Worm (Caenorhabditis elegans) whole organism, L4 larva: ENCODE measurements around the gene tbc-14.

ENCODE experiments used
- F49E8.2 ChIP-seq: sonication (generic microtip); optimal IDR thresholded peaks from 2 replicates; lab custom pipeline; 2016; ENCODE audit warnings: missing compliant biosample characterization, mild to moderate bottlenecking, missing genetic modification characterization, borderline replicate concordance
- Y105C5A.15 ChIP-seq: fragments of 200-800 bp; sonication (Bioruptor generic); IDR thresholded peaks from 2 replicates; pipeline ENCODE4 v1.3.6; 2022; ENCODE audit warnings: missing genetic modification characterization, missing compliant biosample characterization
- Y5F2A.4 ChIP-seq: fragments of 200-800 bp; sonication (Bioruptor generic); optimal IDR thresholded peaks from 2 replicates; lab custom pipeline; 2018; ENCODE audit warnings: mild to moderate bottlenecking, missing genetic modification characterization, missing compliant biosample characterization
- aha-1 ChIP-seq: fragments of 150-350 bp; peaks from one replicate; lab custom pipeline; 2014; ENCODE audit warnings: missing biosample characterization, missing genetic modification characterization
- ama-1 ChIP-seq: fragments of 150-350 bp; optimal IDR thresholded peaks from 2 replicates; lab custom pipeline; 2014; ENCODE audit warnings: inconsistent platforms, mixed read lengths
- ceh-28 ChIP-seq: fragments of 150-350 bp; optimal IDR thresholded peaks from 2 replicates; lab custom pipeline; 2014; ENCODE audit warnings: missing biosample characterization, missing genetic modification reagents, missing genetic modification characterization
- ceh-62 ChIP-seq: sonication (generic microtip); optimal IDR thresholded peaks from 2 replicates; lab custom pipeline; 2017; ENCODE audit warnings: missing biosample characterization, missing genetic modification characterization
- cey-2 ChIP-seq: sonication (generic microtip); optimal IDR thresholded peaks from 3 replicates; lab custom pipeline; 2017; ENCODE audit warnings: missing genetic modification characterization, mild to moderate bottlenecking, missing compliant biosample characterization, antibody characterized with exemption, borderline replicate concordance; ENCODE audit not compliant: insufficient read depth
- daf-12 ChIP-seq: fragments of 150-350 bp; optimal IDR thresholded peaks from 2 replicates; lab custom pipeline; 2014; ENCODE audit warnings: missing biosample characterization, missing genetic modification reagents, missing genetic modification characterization
- daf-16 ChIP-seq, 3 experiments: sonication (generic microtip); optimal IDR thresholded peaks; 2 replicates each; lab custom pipeline; 2016 to 2017; ENCODE audit warnings: missing genetic modification characterization in 3 of 3, missing genetic modification reagents in 3 of 3, mild to moderate bottlenecking in 2 of 3, missing compliant biosample characterization in 2 of 3, missing biosample characterization in 1 of 3, moderate library complexity in 1 of 3
- dpl-1 ChIP-seq: fragments of 150-350 bp; optimal IDR thresholded peaks from 2 replicates; lab custom pipeline; 2014; ENCODE audit warnings: missing biosample characterization, missing genetic modification reagents, missing genetic modification characterization
- fos-1 ChIP-seq: fragments of 150-350 bp; optimal IDR thresholded peaks from 2 replicates; lab custom pipeline; 2014; ENCODE audit warnings: missing biosample characterization, missing genetic modification characterization
- gei-8 ChIP-seq: fragments of 200-800 bp; sonication (Bioruptor generic); optimal IDR thresholded peaks from 2 replicates; lab custom pipeline; 2018; ENCODE audit warnings: mild to moderate bottlenecking, missing genetic modification characterization, missing compliant biosample characterization
- hif-1 ChIP-seq, 2 experiments: sonication (generic microtip); optimal IDR thresholded peaks; 2 replicates each; lab custom pipeline; 2016 to 2017; ENCODE audit warnings: missing compliant biosample characterization in 2 of 2, missing genetic modification characterization in 2 of 2, missing genetic modification reagents in 2 of 2, missing genotype in 2 of 2, mild to moderate bottlenecking in 1 of 2
- hlh-30 ChIP-seq: sonication (generic microtip); optimal IDR thresholded peaks from 2 replicates; lab custom pipeline; 2017; ENCODE audit warnings: antibody characterized with exemption, mild to moderate bottlenecking, missing genetic modification characterization, missing compliant biosample characterization; ENCODE audit not compliant: insufficient read depth
- lin-15B ChIP-seq: fragments of 150-350 bp; sonication (generic microtip); optimal IDR thresholded peaks from 3 replicates; lab custom pipeline; 2014; ENCODE audit warnings: missing biosample characterization, missing genetic modification characterization
- lir-3 ChIP-seq: sonication (generic microtip); optimal IDR thresholded peaks from 2 replicates; lab custom pipeline; 2016; ENCODE audit warnings: mild to moderate bottlenecking, missing genetic modification characterization, missing compliant biosample characterization
- mep-1 ChIP-seq: fragments of 150-350 bp; sonication (generic microtip); optimal IDR thresholded peaks from 3 replicates; lab custom pipeline; 2014; ENCODE audit warnings: missing biosample characterization, missing genetic modification characterization
- mxl-2 ChIP-seq: fragments of 200-800 bp; sonication (Bioruptor generic); conservative IDR thresholded peaks from 2 replicates; pipeline ENCODE4 v1.3.6; 2022; ENCODE audit warnings: missing genetic modification reagents, missing genetic modification characterization, missing compliant biosample characterization
- mxl-3 ChIP-seq: fragments of 200-800 bp; sonication (Bioruptor generic); optimal IDR thresholded peaks from 2 replicates; lab custom pipeline; 2018; ENCODE audit warnings: mild to moderate bottlenecking, missing genetic modification characterization, missing compliant biosample characterization
- nhr-25 ChIP-seq: sonication (generic microtip); optimal IDR thresholded peaks from 2 replicates; lab custom pipeline; 2017; ENCODE audit warnings: missing genetic modification characterization, mild to moderate bottlenecking, missing compliant biosample characterization, antibody characterized with exemption, moderate library complexity, borderline replicate concordance; ENCODE audit not compliant: insufficient read depth
- nhr-77 ChIP-seq: fragments of 150-350 bp; optimal IDR thresholded peaks from 2 replicates; lab custom pipeline; 2014; ENCODE audit warnings: missing biosample characterization, missing genetic modification characterization
- pha-4 ChIP-seq, 2 experiments: fragments of 150-350 bp in 1 of 2; fragments of 200-800 bp in 1 of 2; sonication (Bioruptor generic) in 1 of 2; IDR thresholded peaks in 1 of 2; optimal IDR thresholded peaks in 1 of 2; 2 replicates each; pipeline versions ENCODE4 v1.3.6 to Lab custom; 2014 to 2022; ENCODE audit warnings: missing genetic modification characterization in 2 of 2, missing genetic modification reagents in 2 of 2, missing biosample characterization in 1 of 2, missing compliant biosample characterization in 1 of 2
- pqm-1 ChIP-seq: sonication (generic microtip); optimal IDR thresholded peaks from 2 replicates; lab custom pipeline; 2017; ENCODE audit warnings: missing biosample characterization, missing genetic modification characterization
- set-16 ChIP-seq: fragments of 200-800 bp; sonication (Bioruptor generic); IDR thresholded peaks from 2 replicates; pipeline ENCODE4 v1.3.6; 2022; ENCODE audit warnings: missing genetic modification reagents, missing genetic modification characterization, missing compliant biosample characterization
- spr-3 ChIP-seq: fragments of 200-800 bp; sonication (Bioruptor generic); optimal IDR thresholded peaks from 2 replicates; lab custom pipeline; 2018; ENCODE audit warnings: mild to moderate bottlenecking, missing genetic modification characterization, missing compliant biosample characterization
- unc-130 ChIP-seq: sonication (generic microtip); optimal IDR thresholded peaks from 2 replicates; lab custom pipeline; 2016; ENCODE audit warnings: missing genetic modification reagents, missing genetic modification characterization, missing compliant biosample characterization
- ztf-11 ChIP-seq: fragments of 150-350 bp; optimal IDR thresholded peaks from 2 replicates; lab custom pipeline; 2014; ENCODE audit warnings: missing biosample characterization, missing genetic modification characterization

tbc-14 gene

DNA sequence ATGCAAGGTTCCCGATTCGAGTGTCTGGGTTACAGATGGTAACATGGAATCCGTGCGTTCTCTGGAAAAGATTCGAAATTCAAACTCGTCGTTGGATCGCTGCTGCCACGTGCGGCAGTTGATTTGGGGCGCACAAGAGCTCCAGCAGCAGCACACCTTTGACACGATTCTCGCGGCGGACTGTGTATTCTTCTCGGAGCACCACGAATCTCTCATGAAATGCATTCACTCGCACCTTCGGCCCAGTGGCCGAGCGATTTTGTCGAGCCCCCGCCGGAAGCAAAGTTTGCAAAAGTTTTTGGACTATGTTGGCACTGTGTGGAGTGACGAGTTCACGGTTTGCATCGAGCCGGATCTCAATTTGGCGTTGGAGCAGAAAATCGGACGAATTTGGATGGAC is 30.8 kb downstream of the tbc-14 start:
- TF ChIP-seq lin-15B (tag; lab: Kevin White, UChicago) (no peak), set-16 (GFP tag; lab: Robert Waterston, UW) (peak; percentile 55; the same call in 1 of the 2 replicates)
- TF ChIP-seq, all 104 proteins: peak for 1

DNA sequence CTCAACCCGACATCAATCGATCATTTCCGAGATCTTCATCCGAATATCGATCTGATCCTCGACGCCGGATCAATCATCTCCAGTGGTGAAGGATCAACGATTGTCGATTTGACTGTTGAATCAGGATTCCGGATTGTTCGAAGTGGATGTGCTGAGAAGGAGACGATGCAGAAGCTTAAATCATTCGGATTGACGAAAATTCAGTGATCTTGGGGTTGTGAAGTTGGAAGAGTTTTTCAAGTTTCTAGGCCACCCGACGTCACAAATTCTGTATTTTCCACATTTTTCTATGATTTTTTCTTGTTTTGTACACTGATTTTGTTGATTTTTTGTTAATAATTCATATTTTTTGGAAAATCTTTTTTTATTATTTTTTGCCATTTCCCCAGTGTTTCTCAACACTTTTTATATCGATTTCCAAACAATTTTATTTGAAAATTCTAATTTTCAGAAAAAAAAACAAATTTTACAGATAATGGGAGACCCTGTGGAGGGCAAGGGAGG is 32.8 kb downstream of the tbc-14 start, which contains the start of gene Y48E1C.1:
Gene Y48E1C.1 (plus strand): TSS at position 454 of the 504 bp plus-strand sequence.
- no peak for TF ChIP-seq gei-8 (GFP tag; lab: Kevin White, UChicago)
- TF ChIP-seq pha-4 (GFP tag; IDR thresholded peaks at IDR 0.05; lab: Robert Waterston, UW): no peak
- TF ChIP-seq pha-4 (tag; optimal IDR thresholded peaks at IDR 0.05; lab: Kevin White, UChicago): no peak
- no peak for TF ChIP-seq ztf-11 (tag; lab: Kevin White, UChicago)
- no peak for TF ChIP-seq mxl-2 (GFP tag; lab: Robert Waterston, UW)
- peak; percentile 92 for TF ChIP-seq aha-1 (tag; lab: Kevin White, UChicago)
- TF ChIP-seq unc-130 (GFP tag; lab: Kevin White, UChicago): no peak
- TF ChIP-seq dpl-1 (GFP tag; lab: Kevin White, UChicago): no peak

- TF ChIP-seq daf-12 (tag; lab: Kevin White, UChicago): no peak
- TF ChIP-seq ceh-28 (tag; lab: Kevin White, UChicago): peak; percentile 99
Observed at ce11 chrII:13414099-13414498, 33.3 kb downstream of the tbc-14 start.

DNA sequence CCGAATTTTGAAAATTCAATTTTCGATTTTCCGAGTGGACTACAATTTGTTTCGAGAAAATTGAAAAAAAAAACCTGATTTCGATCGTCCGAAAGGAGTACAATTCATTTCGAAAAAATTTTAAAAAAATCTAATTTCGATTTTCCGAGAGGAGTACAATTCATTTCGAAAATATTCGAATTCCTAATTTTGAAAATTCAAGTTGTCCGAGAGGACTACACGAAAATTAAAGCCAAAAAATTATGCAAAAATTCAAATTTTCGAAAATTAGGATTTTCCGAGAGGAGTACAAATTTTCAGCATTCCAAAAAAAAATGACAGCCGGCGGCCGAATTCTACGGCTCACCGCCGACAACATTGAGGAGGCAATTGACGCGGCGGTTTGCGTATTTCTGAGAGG is 35.1 kb downstream of the tbc-14 start, which contains the start of gene Y48C3A.18:
Gene Y48C3A.18 (plus strand): TSS at position 301 of the 400 bp plus-strand sequence.
- no peak for TF ChIP-seq mxl-2 (GFP tag; lab: Robert Waterston, UW)
- peak; percentile 17 for TF ChIP-seq aha-1 (tag; lab: Kevin White, UChicago)
- TF ChIP-seq mxl-3: no peak

ce11 chrII:13405840-13406239 is 41.6 kb downstream of the tbc-14 start, which contains the start of gene efl-2:
TSS of gene efl-2 (plus strand) at chrII:13406140.
- no peak for TF ChIP-seq mep-1 (tag; lab: Kevin White, UChicago)
- TF ChIP-seq ceh-62 (tag; lab: Kevin White, UChicago): no peak
- no peak for TF ChIP-seq pqm-1
- TF ChIP-seq nhr-25 (tag; lab: Kevin White, UChicago): no peak
- no peak for TF ChIP-seq cey-2 (tag; lab: Kevin White, UChicago)
- TF ChIP-seq spr-3 (GFP tag; lab: Kevin White, UChicago): no peak
- TF ChIP-seq lir-3 (tag; lab: Kevin White, UChicago): no peak
- no peak for TF ChIP-seq nhr-77 (tag; lab: Kevin White, UChicago)
- TF ChIP-seq daf-16 (GFP tag; optimal IDR thresholded peaks at IDR 0.05; lab: Kevin White, UChicago): no peak
- no peak for TF ChIP-seq daf-16 (tag; optimal IDR thresholded peaks at IDR 0.05; lab: Kevin White, UChicago)
- TF ChIP-seq Y5F2A.4 (GFP tag; lab: Kevin White, UChicago): no peak
- no peak for TF ChIP-seq hif-1 (tag; optimal IDR thresholded peaks at IDR 0.05; lab: Kevin White, UChicago)
- TF ChIP-seq unc-130 (GFP tag; lab: Kevin White, UChicago): no peak
- no peak for TF ChIP-seq Y105C5A.15
- TF ChIP-seq hlh-30 (tag; lab: Kevin White, UChicago): no peak
- TF ChIP-seq fos-1 (tag; lab: Kevin White, UChicago): no peak
- TF ChIP-seq, all 104 proteins: peak for 0

- no peak for TF ChIP-seq ama-1 (lab: Kevin White, UChicago)
- TF ChIP-seq F49E8.2 (tag; lab: Kevin White, UChicago): no peak
Observed at ce11 chrII:13402680-13403079, 44.7 kb downstream of the tbc-14 start, which contains the start of gene pinn-4. TSS of gene pinn-4 (plus strand) at chrII:13402980.
